Fruit fly (Drosophila melanogaster) S2 (cell line): Measurements from ENCODE around the gene Abcd1.

Experiments used
- CG8478 ChIP-seq: fragments of >200 bp; optimal IDR thresholded peaks from 2 replicates; lab custom pipeline; 2018
- CTCF ChIP-seq, 2 experiments: fragments of >200 bp; optimal IDR thresholded peaks; 2 replicates each; lab custom pipeline; 2018

DNA sequence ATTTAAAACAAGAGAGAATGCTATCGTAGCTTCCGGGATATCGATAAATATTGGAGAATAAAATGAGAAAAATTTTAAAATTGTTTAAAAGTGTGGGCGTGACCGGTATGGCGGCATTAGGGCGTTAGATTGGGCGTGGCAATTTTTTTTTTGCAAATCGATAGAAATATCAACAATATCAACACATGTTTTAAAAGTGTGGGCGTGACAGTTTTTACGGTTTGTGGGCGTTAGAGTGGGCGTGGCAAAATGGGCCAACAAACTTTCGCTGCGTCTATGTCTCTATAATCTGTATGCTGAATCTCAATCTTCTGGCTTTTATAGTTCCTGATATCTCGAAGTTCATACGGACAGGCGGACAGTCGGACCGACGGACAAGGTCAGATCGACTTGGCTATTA, 44.5 kb downstream of the Abcd1 start:
- no peak for TF ChIP-seq CG8478 (lab: Kevin White, UChicago)
- no peak for TF ChIP-seq CTCF (optimal IDR thresholded peaks at IDR 0.05; lab: Kevin White, UChicago)
